Worm (Caenorhabditis elegans) whole organism, L3 larva: Measurements from ENCODE around the gene srv-4.

ENCODE experiments used
- R02D3.7 ChIP-seq: fragments of 150-350 bp; optimal IDR thresholded peaks from 2 replicates; lab custom pipeline; 2014; ENCODE audit warnings: missing biosample characterization, missing genetic modification characterization
- ZK546.5 ChIP-seq: sonication (generic microtip); optimal IDR thresholded peaks from 2 replicates; lab custom pipeline; 2017; ENCODE audit warnings: missing biosample characterization, missing genetic modification characterization
- ama-1 ChIP-seq: fragments of 150-350 bp; optimal IDR thresholded peaks from 2 replicates; lab custom pipeline; 2018
- ceh-16 ChIP-seq: sonication (generic microtip); optimal IDR thresholded peaks from 2 replicates; lab custom pipeline; 2017; ENCODE audit warnings: missing biosample characterization, missing genetic modification characterization
- ceh-28 ChIP-seq: fragments of 150-350 bp; optimal IDR thresholded peaks from 2 replicates; lab custom pipeline; 2014; ENCODE audit warnings: missing biosample characterization, missing genetic modification reagents, missing genetic modification characterization
- ceh-9 ChIP-seq: sonication (generic microtip); optimal IDR thresholded peaks from 2 replicates; lab custom pipeline; 2018; ENCODE audit warnings: missing biosample characterization, missing genetic modification characterization
- daf-12 ChIP-seq: fragments of 150-350 bp; optimal IDR thresholded peaks from 2 replicates; lab custom pipeline; 2014; ENCODE audit warnings: missing biosample characterization, missing genetic modification reagents, missing genetic modification characterization
- egl-5 ChIP-seq: fragments of 150-350 bp; optimal IDR thresholded peaks from 2 replicates; lab custom pipeline; 2017; ENCODE audit warnings: missing biosample characterization, missing genetic modification reagents, missing genetic modification characterization, inconsistent platforms
- elt-2 ChIP-seq: sonication (generic microtip); optimal IDR thresholded peaks from 2 replicates; lab custom pipeline; 2016; ENCODE audit warnings: missing genetic modification reagents, mild to moderate bottlenecking, missing genetic modification characterization, missing compliant biosample characterization
- elt-3 ChIP-seq, 3 experiments: fragments of 150-350 bp in 1 of 3; sonication (generic microtip) in 2 of 3; optimal IDR thresholded peaks; 2 replicates in 2 of 3; 4 replicates in 1 of 3; lab custom pipeline; 2014 to 2017; ENCODE audit warnings: missing biosample characterization in 3 of 3, missing genetic modification characterization in 3 of 3
- eor-1 ChIP-seq, 2 experiments: fragments of 150-350 bp; optimal IDR thresholded peaks; 2 replicates each; lab custom pipeline; 2014 to 2018; ENCODE audit warnings: missing biosample characterization in 2 of 2, missing genetic modification characterization in 2 of 2
- fkh-10 ChIP-seq: sonication (generic microtip); optimal IDR thresholded peaks from 2 replicates; lab custom pipeline; 2017; ENCODE audit warnings: missing biosample characterization, missing genetic modification reagents, missing genetic modification characterization
- fos-1 ChIP-seq: fragments of 150-350 bp; optimal IDR thresholded peaks from 2 replicates; lab custom pipeline; 2014; ENCODE audit warnings: missing biosample characterization, missing genetic modification characterization
- hmg-11 ChIP-seq: sonication (generic microtip); optimal IDR thresholded peaks from 2 replicates; lab custom pipeline; 2016; ENCODE audit warnings: missing genetic modification characterization, missing compliant biosample characterization
- jun-1 ChIP-seq: fragments of 150-350 bp; optimal IDR thresholded peaks from 2 replicates; lab custom pipeline; 2014; ENCODE audit warnings: missing biosample characterization, missing genetic modification reagents, missing genetic modification characterization
- lin-39 ChIP-seq: fragments of 150-350 bp; optimal IDR thresholded peaks from 2 replicates; lab custom pipeline; 2018; ENCODE audit warnings: missing biosample characterization, missing genetic modification reagents, missing genetic modification characterization
- lsy-12 ChIP-seq: sonication (generic microtip); optimal IDR thresholded peaks from 2 replicates; lab custom pipeline; 2016; ENCODE audit warnings: mild to moderate bottlenecking, missing genetic modification characterization, missing compliant biosample characterization
- nfya-1 ChIP-seq: sonication (generic microtip); optimal IDR thresholded peaks from 2 replicates; lab custom pipeline; 2017; ENCODE audit warnings: missing genetic modification characterization, mild to moderate bottlenecking, missing compliant biosample characterization, antibody characterized with exemption, moderate library complexity; ENCODE audit not compliant: insufficient read depth
- nhr-12 ChIP-seq: fragments of 150-350 bp; optimal IDR thresholded peaks from 2 replicates; lab custom pipeline; 2014; ENCODE audit warnings: missing biosample characterization, missing genetic modification characterization
- nhr-23 ChIP-seq: fragments of 150-350 bp; optimal IDR thresholded peaks from 2 replicates; lab custom pipeline; 2014; ENCODE audit warnings: missing biosample characterization, missing genetic modification reagents, missing genetic modification characterization
- nhr-237 ChIP-seq: fragments of 150-350 bp; optimal IDR thresholded peaks from 2 replicates; lab custom pipeline; 2014; ENCODE audit warnings: missing biosample characterization, missing genetic modification characterization
- nhr-25 ChIP-seq: sonication (generic microtip); optimal IDR thresholded peaks from 2 replicates; lab custom pipeline; 2017; ENCODE audit warnings: missing biosample characterization, missing genetic modification characterization
- nhr-28 ChIP-seq: fragments of 150-350 bp; optimal IDR thresholded peaks from 2 replicates; lab custom pipeline; 2014; ENCODE audit warnings: missing biosample characterization, missing genetic modification characterization
- nhr-76 ChIP-seq: fragments of 150-350 bp; sonication (generic microtip); optimal IDR thresholded peaks from 5 replicates; lab custom pipeline; 2014; ENCODE audit warnings: missing biosample characterization, missing genetic modification characterization
- nhr-77 ChIP-seq: fragments of 150-350 bp; optimal IDR thresholded peaks from 2 replicates; lab custom pipeline; 2014; ENCODE audit warnings: missing biosample characterization, missing genetic modification characterization
- pqm-1 ChIP-seq: fragments of 150-350 bp; optimal IDR thresholded peaks from 2 replicates; lab custom pipeline; 2017; ENCODE audit warnings: missing biosample characterization, missing genetic modification characterization, inconsistent platforms
- sea-2 ChIP-seq: fragments of 150-350 bp; sonication (generic microtip); optimal IDR thresholded peaks from 4 replicates; lab custom pipeline; 2014; ENCODE audit warnings: missing biosample characterization, missing genetic modification reagents, missing genetic modification characterization
- skn-1 ChIP-seq: fragments of 150-350 bp; optimal IDR thresholded peaks from 2 replicates; lab custom pipeline; 2014; ENCODE audit warnings: missing biosample characterization, missing genetic modification characterization
- snpc-4 ChIP-seq: fragments of 150-350 bp; optimal IDR thresholded peaks from 2 replicates; lab custom pipeline; 2014; ENCODE audit warnings: missing biosample characterization, missing genetic modification characterization
- unc-39 ChIP-seq: sonication (generic microtip); optimal IDR thresholded peaks from 4 replicates; lab custom pipeline; 2017; ENCODE audit warnings: missing biosample characterization, missing genetic modification characterization
- unc-62 ChIP-seq: fragments of 150-350 bp; sonication (generic microtip); optimal IDR thresholded peaks from 4 replicates; lab custom pipeline; 2014; ENCODE audit warnings: missing biosample characterization, missing genetic modification reagents, missing genetic modification characterization
- ztf-4 ChIP-seq: fragments of 150-350 bp; optimal IDR thresholded peaks from 2 replicates; lab custom pipeline; 2014; ENCODE audit warnings: missing biosample characterization, missing genetic modification characterization

srv-4 gene

ce11 chrIV:4317638-4318037 is 29.4 kb upstream of the srv-4 start:
- TF ChIP-seq pqm-1 (tag; lab: Kevin White, UChicago) (no peak), ceh-28 (peak; percentile 96)
- TF ChIP-seq, all 47 proteins: peak for 1

- TF ChIP-seq daf-12 (no peak), nhr-12 (no peak), nhr-23 (tag; lab: Kevin White, UChicago) (no peak), R02D3.7 (tag; lab: Kevin White, UChicago) (no peak), elt-3 (tag; optimal IDR thresholded peaks at IDR 0.05; lab: Kevin White, UChicago) (no peak), fkh-10 (GFP tag; lab: Kevin White, UChicago) (no peak), fos-1 (no peak), egl-5 (tag; lab: Kevin White, UChicago) (no peak), jun-1 (tag; lab: Kevin White, UChicago) (no peak), skn-1 (tag; lab: Kevin White, UChicago) (no peak), nfya-1 (tag; lab: Kevin White, UChicago) (no peak), nhr-28 (tag; lab: Kevin White, UChicago) (no peak), ceh-9 (no peak), ceh-16 (no peak), sea-2 (no peak), nhr-76 (tag; lab: Kevin White, UChicago) (no peak), nhr-25 (no peak)
Observed at ce11 chrIV:4316813-4317408, 28.7 kb upstream of the srv-4 start, which contains the start of gene Y24D9B.1. Gene Y24D9B.1, plus strand, starts transcription at chrIV:4317358.

ce11 chrIV:4307227-4307946 is 19.2 kb upstream of the srv-4 start, which contains the start of gene set-9:
Gene set-9, plus strand, starts transcription at chrIV:4307896.
- TF ChIP-seq ceh-9 = no peak
- no peak for TF ChIP-seq hmg-11 (tag; lab: Kevin White, UChicago)
- no peak for TF ChIP-seq nhr-237
- no peak for TF ChIP-seq unc-39 (tag; lab: Kevin White, UChicago)
- TF ChIP-seq lin-39 (tag; lab: Kevin White, UChicago) = no peak
- no peak for TF ChIP-seq egl-5 (tag; lab: Kevin White, UChicago)
- TF ChIP-seq lsy-12 (tag; lab: Kevin White, UChicago) = no peak
- TF ChIP-seq elt-2 = no peak
- TF ChIP-seq unc-62 (GFP tag; lab: Kevin White, UChicago) = no peak
- no peak for TF ChIP-seq eor-1 (tag; optimal IDR thresholded peaks at IDR 0.05; lab: Kevin White, UChicago)
- TF ChIP-seq ama-1 (lab: Kevin White, UChicago) = no peak
- TF ChIP-seq nhr-77 (tag; lab: Kevin White, UChicago) = no peak
- TF ChIP-seq R02D3.7 (tag; lab: Kevin White, UChicago) = no peak
- TF ChIP-seq snpc-4 (tag; lab: Kevin White, UChicago) = no peak

- TF ChIP-seq fos-1 (no peak), ZK546.5 (tag; lab: Kevin White, UChicago) (no peak), ama-1 (lab: Kevin White, UChicago) (no peak), skn-1 (tag; lab: Kevin White, UChicago) (no peak), ztf-4 (tag; lab: Kevin White, UChicago) (no peak), nhr-12 (no peak), nhr-237 (no peak), lsy-12 (tag; lab: Kevin White, UChicago) (no peak), snpc-4 (tag; lab: Kevin White, UChicago) (no peak)
Observed at ce11 chrIV:4306317-4306716, 18.1 kb upstream of the srv-4 start.

- no peak for TF ChIP-seq jun-1 (tag; lab: Kevin White, UChicago)
- no peak for TF ChIP-seq ceh-16
- TF ChIP-seq nhr-25 = no peak
- TF ChIP-seq, all 47 proteins: peak for 0
Observed at ce11 chrIV:4301202-4301601, 13.0 kb upstream of the srv-4 start, which contains the start of gene lgc-22. Gene lgc-22, plus strand, starts transcription at chrIV:4301306.
